Fruit fly (Drosophila melanogaster) whole organism, adult: ENCODE results near the gene CG12877.

Source experiments
- CG12768 ChIP-seq: fragments of 200-800 bp; sonication (Bioruptor generic); optimal IDR thresholded peaks from 2 replicates; lab custom pipeline; 2017; ENCODE audit warnings: missing biosample characterization, missing genetic modification characterization, mild to moderate bottlenecking, moderate library complexity, missing genetic modification reagents
- CG14711 ChIP-seq: fragments of 200-800 bp; sonication (Bioruptor generic); optimal IDR thresholded peaks from 2 replicates; lab custom pipeline; 2018; ENCODE audit warnings: missing biosample characterization, mild to moderate bottlenecking, missing genetic modification characterization, moderate library complexity
- CG1620 ChIP-seq: fragments of 200-800 bp; sonication (Bioruptor generic); optimal IDR thresholded peaks from 2 replicates; lab custom pipeline; 2016; ENCODE audit warnings: missing biosample characterization, missing genetic modification characterization
- CG33017 ChIP-seq: fragments of 200-800 bp; sonication (Bioruptor generic); optimal IDR thresholded peaks from 2 replicates; lab custom pipeline; 2018; ENCODE audit warnings: missing biosample characterization, mild to moderate bottlenecking, missing genetic modification characterization, moderate library complexity
- CG5204 ChIP-seq: fragments of 200-800 bp; sonication (Bioruptor generic); optimal IDR thresholded peaks from 2 replicates; lab custom pipeline; 2016; ENCODE audit warnings: missing biosample characterization, missing genetic modification characterization
- CG7045 ChIP-seq: fragments of 200-800 bp; sonication (Bioruptor generic); optimal IDR thresholded peaks from 2 replicates; lab custom pipeline; 2017; ENCODE audit warnings: missing biosample characterization, mild to moderate bottlenecking, missing genetic modification characterization
- CG7101 ChIP-seq: fragments of 200-800 bp; sonication (Bioruptor generic); optimal IDR thresholded peaks from 2 replicates; lab custom pipeline; 2018; ENCODE audit warnings: missing biosample characterization, mild to moderate bottlenecking, missing genetic modification characterization, moderate library complexity
- Crg-1 ChIP-seq: fragments of 200-800 bp; sonication (Bioruptor generic); optimal IDR thresholded peaks from 2 replicates; lab custom pipeline; 2016; ENCODE audit warnings: missing biosample characterization, missing genetic modification characterization
- Hr96 ChIP-seq: fragments of 200-800 bp; sonication (Bioruptor generic); optimal IDR thresholded peaks from 2 replicates; lab custom pipeline; 2016; ENCODE audit warnings: missing biosample characterization, missing genetic modification characterization
- cic ChIP-seq: fragments of 200-800 bp; sonication (Bioruptor generic); optimal IDR thresholded peaks from 2 replicates; lab custom pipeline; 2017; ENCODE audit warnings: missing biosample characterization, mild to moderate bottlenecking, missing genetic modification characterization, moderate library complexity
- ovo ChIP-seq: fragments of 200-800 bp; sonication (Bioruptor generic); optimal IDR thresholded peaks from 2 replicates; lab custom pipeline; 2016; ENCODE audit warnings: missing biosample characterization, missing genetic modification characterization
- tj ChIP-seq: fragments of 200-800 bp; sonication (Bioruptor generic); optimal IDR thresholded peaks from 3 replicates; lab custom pipeline; 2017; ENCODE audit warnings: missing biosample characterization, mild to moderate bottlenecking, missing genetic modification characterization, moderate library complexity
- toe ChIP-seq: fragments of 200-800 bp; sonication (Bioruptor generic); optimal IDR thresholded peaks from 2 replicates; lab custom pipeline; 2016; ENCODE audit warnings: missing biosample characterization, missing genetic modification characterization

dm6 chr3R:27738287-27738686 lies 31.4 kb downstream of the CG12877 start:
- TF ChIP-seq CG1620 (no peak), toe (no peak), CG7101 (tag; lab: Kevin White, UChicago) (no peak), CG7045 (GFP tag; lab: Kevin White, UChicago) (no peak), Crg-1 (GFP tag; lab: Kevin White, UChicago) (no peak), CG33017 (no peak), CG14711 (tag; lab: Kevin White, UChicago) (no peak), cic (no peak), CG5204 (GFP tag; lab: Kevin White, UChicago) (no peak), Hr96 (GFP tag; lab: Kevin White, UChicago) (no peak), CG12768 (GFP tag; lab: Kevin White, UChicago) (no peak), tj (GFP tag; lab: Kevin White, UChicago) (no peak), ovo (GFP tag; lab: Kevin White, UChicago) (no peak)
